Worm (Caenorhabditis elegans): ENCODE measurements around the gene M04C3.1.

DNA sequence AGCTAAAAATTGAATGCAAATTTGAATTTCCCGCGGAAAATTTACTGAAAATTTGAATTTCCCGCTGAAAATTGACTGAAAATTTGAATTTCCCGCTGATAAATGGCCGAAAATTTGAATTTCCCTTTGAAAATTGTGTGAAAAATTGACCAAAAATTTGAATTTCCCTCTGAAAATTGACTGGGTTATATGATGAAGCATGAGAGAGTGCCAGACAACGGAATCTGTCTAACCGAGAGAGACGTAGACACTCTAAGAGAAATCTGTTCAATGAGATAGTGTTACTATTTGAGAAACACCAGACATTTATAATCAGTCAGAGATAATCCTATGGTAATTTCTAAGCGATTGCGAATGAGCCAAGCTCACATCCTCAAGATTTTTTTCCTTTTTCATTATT lies 31.9 kb upstream of the M04C3.1 start:
- no peak for TF ChIP-seq dmd-4 (tag; optimal IDR thresholded peaks at IDR 0.05; ENCODE audit: borderline replicate concordance)
- no peak for TF ChIP-seq nfya-1 (tag; optimal IDR thresholded peaks at IDR 0.05)
